Worm (Caenorhabditis elegans) whole organism, L4 larva: ENCODE data around the gene gei-15.

Experiments
- D1046.2 ChIP-seq: fragments of 200-800 bp; sonication (Bioruptor generic); IDR thresholded peaks from 2 replicates; pipeline ENCODE4 v1.3.6; 2022; ENCODE audit warnings: missing genetic modification characterization, missing compliant biosample characterization
- F10B5.3 ChIP-seq: sonication (generic microtip); optimal IDR thresholded peaks from 2 replicates; lab custom pipeline; 2016; ENCODE audit warnings: mild to moderate bottlenecking, missing genetic modification characterization, missing compliant biosample characterization
- F26F4.8 ChIP-seq: fragments of 200-800 bp; sonication (Bioruptor generic); conservative IDR thresholded peaks from 2 replicates; pipeline ENCODE4 v1.3.6; 2022; ENCODE audit warnings: missing genetic modification characterization, missing compliant biosample characterization
- T20F7.1 ChIP-seq: fragments of 200-800 bp; sonication (Bioruptor generic); optimal IDR thresholded peaks from 2 replicates; lab custom pipeline; 2018; ENCODE audit warnings: mild to moderate bottlenecking, missing genetic modification characterization, missing compliant biosample characterization
- T26A8.4 ChIP-seq: fragments of 200-800 bp; sonication (Bioruptor generic); IDR thresholded peaks from 2 replicates; pipeline ENCODE4 v1.3.6; 2022; ENCODE audit warnings: missing genetic modification characterization, missing compliant biosample characterization
- Y48G9A.11 ChIP-seq: fragments of 200-800 bp; sonication (Bioruptor generic); IDR thresholded peaks from 2 replicates; pipeline ENCODE4 v1.3.6; 2022; ENCODE audit warnings: missing genetic modification reagents, missing genetic modification characterization, missing compliant biosample characterization
- ZK546.5 ChIP-seq, 2 experiments: sonication (generic microtip); optimal IDR thresholded peaks; 2 replicates each; lab custom pipeline; 2017; ENCODE audit warnings: missing biosample characterization in 2 of 2, missing genetic modification characterization in 2 of 2
- aly-2 ChIP-seq: sonication (generic microtip); optimal IDR thresholded peaks from 2 replicates; lab custom pipeline; 2018; ENCODE audit warnings: missing biosample characterization, missing genetic modification characterization
- attf-4 ChIP-seq: sonication (generic microtip); optimal IDR thresholded peaks from 3 replicates; lab custom pipeline; 2017; ENCODE audit warnings: missing biosample characterization, missing genetic modification characterization
- ceh-20 ChIP-seq: fragments of 200-800 bp; sonication (Bioruptor generic); IDR thresholded peaks from 2 replicates; pipeline ENCODE4 v1.3.6; 2022; ENCODE audit warnings: missing genetic modification reagents, missing genetic modification characterization, missing compliant biosample characterization
- ceh-32 ChIP-seq: sonication (generic microtip); optimal IDR thresholded peaks from 2 replicates; lab custom pipeline; 2016; ENCODE audit warnings: mild to moderate bottlenecking, missing genetic modification characterization, missing compliant biosample characterization; ENCODE audit not compliant: poor library complexity
- ceh-82 ChIP-seq: sonication (generic microtip); optimal IDR thresholded peaks from 2 replicates; lab custom pipeline; 2017; ENCODE audit warnings: missing biosample characterization, missing genetic modification characterization
- ces-1 ChIP-seq: fragments of 150-350 bp; sonication (generic microtip); optimal IDR thresholded peaks from 4 replicates; lab custom pipeline; 2014; ENCODE audit warnings: missing biosample characterization, missing genetic modification reagents, missing genetic modification characterization
- ctbp-1 ChIP-seq: fragments of 200-800 bp; sonication (Bioruptor generic); IDR thresholded peaks from 2 replicates; pipeline ENCODE4 v1.3.6; 2022; ENCODE audit warnings: missing genetic modification reagents, missing genetic modification characterization, missing compliant biosample characterization
- daf-12 ChIP-seq: fragments of 150-350 bp; optimal IDR thresholded peaks from 2 replicates; lab custom pipeline; 2014; ENCODE audit warnings: missing biosample characterization, missing genetic modification reagents, missing genetic modification characterization
- daf-19 ChIP-seq: fragments of 200-800 bp; sonication (Bioruptor generic); conservative IDR thresholded peaks from 2 replicates; pipeline ENCODE4 v1.3.6; 2022; ENCODE audit warnings: missing genetic modification characterization, missing compliant biosample characterization
- daf-8 ChIP-seq: fragments of 200-800 bp; sonication (Bioruptor generic); IDR thresholded peaks from 2 replicates; pipeline ENCODE4 v1.3.6; 2022; ENCODE audit warnings: missing genetic modification characterization, missing compliant biosample characterization
- dmd-6 ChIP-seq: fragments of 200-800 bp; sonication (Bioruptor generic); IDR thresholded peaks from 2 replicates; pipeline ENCODE4 v1.3.6; 2022; ENCODE audit warnings: missing genetic modification reagents, missing genetic modification characterization, missing compliant biosample characterization
- dmd-8 ChIP-seq: fragments of 200-800 bp; sonication (Bioruptor generic); IDR thresholded peaks from 2 replicates; pipeline ENCODE4 v1.3.6; 2022; ENCODE audit warnings: missing genetic modification characterization, missing compliant biosample characterization
- dpl-1 ChIP-seq: fragments of 150-350 bp; optimal IDR thresholded peaks from 2 replicates; lab custom pipeline; 2014; ENCODE audit warnings: missing biosample characterization, missing genetic modification reagents, missing genetic modification characterization
- duxl-1 ChIP-seq: sonication (generic microtip); optimal IDR thresholded peaks from 2 replicates; lab custom pipeline; 2016; ENCODE audit warnings: mild to moderate bottlenecking, missing genetic modification characterization, moderate library complexity, missing compliant biosample characterization; ENCODE audit not compliant: poor library complexity
- dve-1 ChIP-seq: sonication (generic microtip); optimal IDR thresholded peaks from 2 replicates; lab custom pipeline; 2017; ENCODE audit warnings: antibody characterized with exemption, mild to moderate bottlenecking, missing genetic modification characterization, missing compliant biosample characterization; ENCODE audit not compliant: insufficient read depth
- hlh-30 ChIP-seq: sonication (generic microtip); optimal IDR thresholded peaks from 2 replicates; lab custom pipeline; 2017; ENCODE audit warnings: antibody characterized with exemption, mild to moderate bottlenecking, missing genetic modification characterization, missing compliant biosample characterization; ENCODE audit not compliant: insufficient read depth
- lir-3 ChIP-seq: sonication (generic microtip); optimal IDR thresholded peaks from 2 replicates; lab custom pipeline; 2016; ENCODE audit warnings: mild to moderate bottlenecking, missing genetic modification characterization, missing compliant biosample characterization
- mdl-1 ChIP-seq, 2 experiments: fragments of 150-350 bp in 1 of 2; sonication (generic microtip) in 1 of 2; optimal IDR thresholded peaks; 2 replicates each; lab custom pipeline; 2014 to 2017; ENCODE audit warnings: missing biosample characterization in 2 of 2, missing genetic modification characterization in 2 of 2
- mep-1 ChIP-seq: fragments of 150-350 bp; sonication (generic microtip); optimal IDR thresholded peaks from 3 replicates; lab custom pipeline; 2014; ENCODE audit warnings: missing biosample characterization, missing genetic modification characterization
- mes-2 ChIP-seq: sonication (generic microtip); optimal IDR thresholded peaks from 2 replicates; lab custom pipeline; 2016; ENCODE audit warnings: missing genotype, mild to moderate bottlenecking, missing genetic modification characterization, missing compliant biosample characterization; ENCODE audit not compliant: poor library complexity, severe bottlenecking
- mxl-2 ChIP-seq: fragments of 200-800 bp; sonication (Bioruptor generic); conservative IDR thresholded peaks from 2 replicates; pipeline ENCODE4 v1.3.6; 2022; ENCODE audit warnings: missing genetic modification reagents, missing genetic modification characterization, missing compliant biosample characterization
- nhr-10 ChIP-seq: fragments of 150-350 bp; optimal IDR thresholded peaks from 2 replicates; lab custom pipeline; 2014; ENCODE audit warnings: missing biosample characterization, missing genetic modification characterization
- nhr-102 ChIP-seq: sonication (generic microtip); optimal IDR thresholded peaks from 2 replicates; lab custom pipeline; 2016; ENCODE audit warnings: mild to moderate bottlenecking, missing genetic modification characterization, moderate library complexity, missing compliant biosample characterization
- nhr-111 ChIP-seq: fragments of 200-800 bp; sonication (Bioruptor generic); optimal IDR thresholded peaks from 2 replicates; lab custom pipeline; 2018; ENCODE audit warnings: mild to moderate bottlenecking, missing genetic modification characterization, missing compliant biosample characterization
- nhr-237 ChIP-seq: sonication (generic microtip); optimal IDR thresholded peaks from 2 replicates; lab custom pipeline; 2017; ENCODE audit warnings: missing biosample characterization, missing genetic modification characterization
- nhr-42 ChIP-seq: fragments of 200-800 bp; sonication (Bioruptor generic); IDR thresholded peaks from 2 replicates; pipeline ENCODE4 v1.3.6; 2022; ENCODE audit warnings: missing genetic modification characterization, missing compliant biosample characterization
- nhr-77 ChIP-seq: fragments of 150-350 bp; optimal IDR thresholded peaks from 2 replicates; lab custom pipeline; 2014; ENCODE audit warnings: missing biosample characterization, missing genetic modification characterization
- pha-4 ChIP-seq, 2 experiments: fragments of 150-350 bp in 1 of 2; fragments of 200-800 bp in 1 of 2; sonication (Bioruptor generic) in 1 of 2; IDR thresholded peaks in 1 of 2; optimal IDR thresholded peaks in 1 of 2; 2 replicates each; pipeline versions ENCODE4 v1.3.6 to Lab custom; 2014 to 2022; ENCODE audit warnings: missing genetic modification characterization in 2 of 2, missing genetic modification reagents in 2 of 2, missing biosample characterization in 1 of 2, missing compliant biosample characterization in 1 of 2
- php-3 ChIP-seq: fragments of 200-800 bp; sonication (Bioruptor generic); IDR thresholded peaks from 2 replicates; pipeline ENCODE4 v1.3.6; 2022; ENCODE audit warnings: missing genetic modification reagents, missing genetic modification characterization, missing compliant biosample characterization
- pqm-1 ChIP-seq: sonication (generic microtip); optimal IDR thresholded peaks from 2 replicates; lab custom pipeline; 2017; ENCODE audit warnings: missing biosample characterization, missing genetic modification characterization
- saeg-2 ChIP-seq: fragments of 200-800 bp; sonication (Bioruptor generic); IDR thresholded peaks from 2 replicates; pipeline ENCODE4 v1.3.6; 2022; ENCODE audit warnings: missing genetic modification reagents, missing genetic modification characterization, missing compliant biosample characterization
- set-16 ChIP-seq: fragments of 200-800 bp; sonication (Bioruptor generic); IDR thresholded peaks from 2 replicates; pipeline ENCODE4 v1.3.6; 2022; ENCODE audit warnings: missing genetic modification reagents, missing genetic modification characterization, missing compliant biosample characterization
- skn-1 ChIP-seq: fragments of 150-350 bp; optimal IDR thresholded peaks from 2 replicates; lab custom pipeline; 2014; ENCODE audit warnings: missing biosample characterization, missing genetic modification characterization
- snpc-1.2 ChIP-seq: fragments of 200-800 bp; sonication (Bioruptor generic); IDR thresholded peaks from 2 replicates; pipeline ENCODE4 v1.3.6; 2022; ENCODE audit warnings: missing genetic modification reagents, missing genetic modification characterization, missing compliant biosample characterization
- spr-1 ChIP-seq: sonication (generic microtip); optimal IDR thresholded peaks from 2 replicates; lab custom pipeline; 2016; ENCODE audit warnings: mild to moderate bottlenecking, missing genetic modification characterization, missing compliant biosample characterization
- spr-3 ChIP-seq: fragments of 200-800 bp; sonication (Bioruptor generic); optimal IDR thresholded peaks from 2 replicates; lab custom pipeline; 2018; ENCODE audit warnings: mild to moderate bottlenecking, missing genetic modification characterization, missing compliant biosample characterization
- unc-130 ChIP-seq: sonication (generic microtip); optimal IDR thresholded peaks from 2 replicates; lab custom pipeline; 2016; ENCODE audit warnings: missing genetic modification reagents, missing genetic modification characterization, missing compliant biosample characterization
- unc-62 ChIP-seq, 3 experiments: fragments of 150-350 bp in 1 of 3; sonication (generic microtip); optimal IDR thresholded peaks in 2 of 3; peaks in 1 of 3; 1 replicate in 1 of 3; 2 replicates in 2 of 3; lab custom pipeline; 2014 to 2017; ENCODE audit warnings: missing biosample characterization in 3 of 3, missing genetic modification characterization in 3 of 3, missing genetic modification reagents in 3 of 3, missing genotype in 1 of 3
- zag-1 ChIP-seq: fragments of 150-350 bp; optimal IDR thresholded peaks from 2 replicates; lab custom pipeline; 2014; ENCODE audit warnings: missing biosample characterization, missing genetic modification characterization
- zfp-3 ChIP-seq: fragments of 200-800 bp; sonication (Bioruptor generic); conservative IDR thresholded peaks from 2 replicates; pipeline ENCODE4 v1.3.6; 2022; ENCODE audit warnings: missing genetic modification reagents, missing genetic modification characterization, missing compliant biosample characterization
- zip-2 ChIP-seq: fragments of 150-350 bp; optimal IDR thresholded peaks from 2 replicates; lab custom pipeline; 2014; ENCODE audit warnings: missing biosample characterization, missing genetic modification characterization
- ztf-11 ChIP-seq: fragments of 150-350 bp; optimal IDR thresholded peaks from 2 replicates; lab custom pipeline; 2014; ENCODE audit warnings: missing biosample characterization, missing genetic modification characterization

gei-15 gene

ce11 chrX:6840670-6841308 lies 17.7 kb upstream of the gei-15 start, which contains the start of the genes glr-6 and asg-2 (continued):
- TF ChIP-seq F26F4.8 (GFP tag; lab: Robert Waterston, UW), result no peak
- TF ChIP-seq daf-19, result no peak
- TF ChIP-seq ceh-32 (tag; lab: Kevin White, UChicago), result no peak
- peak; percentile 66 for TF ChIP-seq hlh-30 (tag; lab: Kevin White, UChicago)
- no peak for TF ChIP-seq ZK546.5 (tag; optimal IDR thresholded peaks at IDR 0.05; lab: Kevin White, UChicago)
- no peak for TF ChIP-seq spr-3 (GFP tag; lab: Kevin White, UChicago)
- peak; percentile 57 for TF ChIP-seq T26A8.4 (GFP tag; lab: Robert Waterston, UW)
- TF ChIP-seq nhr-42 (GFP tag; lab: Robert Waterston, UW), result no peak
- no peak for TF ChIP-seq nhr-111 (GFP tag; lab: Kevin White, UChicago)
- TF ChIP-seq ztf-11 (tag; lab: Kevin White, UChicago), result no peak
- TF ChIP-seq nhr-77 (tag; lab: Kevin White, UChicago), result peak; percentile 92
- peak in 1 of 2 experiments; percentile 35 for TF ChIP-seq mdl-1 (tag; optimal IDR thresholded peaks at IDR 0.05; lab: Kevin White, UChicago)
- no peak for TF ChIP-seq aly-2 (tag; lab: Kevin White, UChicago)
- no peak for TF ChIP-seq zip-2 (tag; lab: Kevin White, UChicago)
- peak; percentile 56 for TF ChIP-seq dmd-6 (GFP tag; lab: Robert Waterston, UW)
- no peak for TF ChIP-seq zfp-3 (GFP tag; lab: Robert Waterston, UW)
- TF ChIP-seq D1046.2 (GFP tag; lab: Robert Waterston, UW), result no peak
- peak; percentile 70 for TF ChIP-seq pqm-1 (tag; lab: Kevin White, UChicago)
- TF ChIP-seq dmd-8 (GFP tag; lab: Robert Waterston, UW), result no peak
- TF ChIP-seq mes-2 (tag; lab: Kevin White, UChicago), result peak; percentile 88
- no peak for TF ChIP-seq unc-62 (GFP tag; optimal IDR thresholded peaks at IDR 0.05 in 1 of 2; lab: Kevin White, UChicago)
- TF ChIP-seq unc-62 (tag; optimal IDR thresholded peaks at IDR 0.05; lab: Kevin White, UChicago), result no peak
- no peak for TF ChIP-seq daf-12
- no peak for TF ChIP-seq F10B5.3
- TF ChIP-seq ceh-82 (tag; lab: Kevin White, UChicago), result no peak
- 0 out of 2 replicates have a peak, but pooled peaks have one; percentile 39 for TF ChIP-seq ctbp-1
- TF ChIP-seq snpc-1.2, result no peak
- no peak for TF ChIP-seq skn-1 (tag; lab: Kevin White, UChicago)
- TF ChIP-seq ces-1 (GFP tag; lab: Kevin White, UChicago), result no peak
- no peak for TF ChIP-seq unc-130 (GFP tag; lab: Kevin White, UChicago)
- no peak for TF ChIP-seq nhr-237
- no peak for TF ChIP-seq daf-8 (GFP tag; lab: Robert Waterston, UW)
- TF ChIP-seq lir-3 (tag; lab: Kevin White, UChicago), result no peak
- peak; percentile 89 for TF ChIP-seq mep-1 (tag; lab: Kevin White, UChicago)
- TF ChIP-seq ceh-20, result 0 out of 2 replicates have a peak, but pooled peaks have one; percentile 43
- TF ChIP-seq spr-1 (tag; lab: Kevin White, UChicago), result peak; percentile 51
- TF ChIP-seq attf-4 (tag; lab: Kevin White, UChicago), result no peak
- no peak for TF ChIP-seq saeg-2
- TF ChIP-seq pha-4 (GFP tag; IDR thresholded peaks at IDR 0.05; lab: Robert Waterston, UW), result 0 out of 2 replicates have a peak, but pooled peaks have one; percentile 48
- TF ChIP-seq pha-4 (tag; optimal IDR thresholded peaks at IDR 0.05; lab: Kevin White, UChicago), result peak; percentile 95
- no peak for TF ChIP-seq nhr-10 (tag; lab: Kevin White, UChicago)
- TF ChIP-seq duxl-1 (tag; lab: Kevin White, UChicago), result peak; percentile 22
- TF ChIP-seq dpl-1, result peak; percentile 73
- peak; percentile 87 for TF ChIP-seq dve-1 (tag; lab: Kevin White, UChicago)
- no peak for TF ChIP-seq zag-1 (tag; lab: Kevin White, UChicago)
- TF ChIP-seq nhr-102 (tag; lab: Kevin White, UChicago), result peak; percentile 21
- TF ChIP-seq php-3 (GFP tag; lab: Robert Waterston, UW), result no peak
- TF ChIP-seq T20F7.1 (GFP tag; lab: Kevin White, UChicago), result peak; percentile 68
- TF ChIP-seq Y48G9A.11 (GFP tag; lab: Robert Waterston, UW), result no peak
- TF ChIP-seq set-16 (GFP tag; lab: Robert Waterston, UW), result no peak
- no peak for TF ChIP-seq mxl-2 (GFP tag; lab: Robert Waterston, UW)
